Worm (Caenorhabditis elegans) whole organism, dauer: ENCODE measurements around the gene clec-37.

Experiments
- unc-62 ChIP-seq: sonication (generic microtip); optimal IDR thresholded peaks from 2 replicates; lab custom pipeline; 2017; ENCODE audit warnings: missing biosample characterization, missing genetic modification reagents, missing genetic modification characterization

The clec-37 gene

ce11 chrV:16852002-16852401, at the start of gene clec-37:
Gene clec-37 (minus strand): TSS chrV:16852102.
- TF ChIP-seq unc-62: no peak

- TF ChIP-seq unc-62: no peak
These were observed 47.5 kb upstream of the clec-37 start, which contains the start of gene fbxa-45 for ce11 chrV:16899355-16899754. Gene fbxa-45 (minus strand): TSS chrV:16899455.

DNA sequence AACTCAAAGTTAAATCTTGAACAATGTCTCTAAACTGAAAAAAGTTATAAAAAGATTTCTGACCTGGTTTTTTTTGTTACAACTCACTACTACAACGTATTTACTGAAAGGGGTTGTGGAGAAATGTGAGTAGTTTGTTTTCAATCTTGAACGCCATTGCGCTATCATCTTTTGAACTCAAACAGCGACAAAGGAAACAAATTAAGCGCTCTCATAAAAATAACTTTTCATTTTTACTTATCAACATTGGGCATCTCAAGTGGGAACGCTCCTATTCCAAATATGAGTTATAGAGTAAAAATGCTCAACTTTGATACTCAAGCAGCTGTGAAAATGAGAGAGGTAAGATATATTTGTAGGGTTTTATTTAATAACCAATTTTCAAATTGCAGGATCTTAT, 41.5 kb upstream of the clec-37 start, which contains the start of gene F09C6.15:
TSS of gene F09C6.15 (plus strand) at position 301 of the 400 bp plus-strand sequence.
- no peak for TF ChIP-seq unc-62

DNA sequence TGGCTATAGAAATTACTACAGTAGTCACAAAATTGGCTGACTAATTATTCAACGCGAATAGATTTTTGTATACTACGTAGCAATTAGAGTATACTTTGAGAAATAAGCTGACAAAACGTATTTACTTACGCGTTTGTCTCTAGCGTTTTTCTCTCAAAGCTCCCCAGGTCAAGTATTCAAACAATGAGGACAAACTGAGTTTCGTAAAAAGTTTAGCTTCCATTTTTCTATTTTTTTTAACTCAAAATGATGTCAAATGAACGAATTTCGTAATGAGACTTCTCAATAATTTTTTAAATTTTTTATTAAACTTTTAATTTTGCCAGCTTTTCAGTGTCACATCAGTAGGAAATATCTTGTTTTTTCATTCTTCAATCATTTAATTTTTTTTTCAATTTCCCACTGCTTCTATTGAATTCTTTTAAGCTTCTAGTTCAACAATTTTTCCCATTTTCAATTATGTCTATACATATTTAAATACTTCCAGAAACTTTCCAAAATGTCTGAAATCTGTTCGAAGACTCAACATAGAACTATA, 37.0 kb upstream of the clec-37 start, which contains the start of the genes ifas-2 and fbxa-44:
TSS of gene ifas-2 (minus strand) at position 101 of the 538 bp plus-strand sequence.
TSS of gene fbxa-44 (plus strand) at position 488 of the 538 bp plus-strand sequence.
- TF ChIP-seq unc-62: no peak

ce11 chrV:16884744-16885143, 32.8 kb upstream of the clec-37 start, which contains the start of gene F09C6.13:
Gene F09C6.13 (plus strand): TSS chrV:16885044.
- no peak for TF ChIP-seq unc-62

DNA sequence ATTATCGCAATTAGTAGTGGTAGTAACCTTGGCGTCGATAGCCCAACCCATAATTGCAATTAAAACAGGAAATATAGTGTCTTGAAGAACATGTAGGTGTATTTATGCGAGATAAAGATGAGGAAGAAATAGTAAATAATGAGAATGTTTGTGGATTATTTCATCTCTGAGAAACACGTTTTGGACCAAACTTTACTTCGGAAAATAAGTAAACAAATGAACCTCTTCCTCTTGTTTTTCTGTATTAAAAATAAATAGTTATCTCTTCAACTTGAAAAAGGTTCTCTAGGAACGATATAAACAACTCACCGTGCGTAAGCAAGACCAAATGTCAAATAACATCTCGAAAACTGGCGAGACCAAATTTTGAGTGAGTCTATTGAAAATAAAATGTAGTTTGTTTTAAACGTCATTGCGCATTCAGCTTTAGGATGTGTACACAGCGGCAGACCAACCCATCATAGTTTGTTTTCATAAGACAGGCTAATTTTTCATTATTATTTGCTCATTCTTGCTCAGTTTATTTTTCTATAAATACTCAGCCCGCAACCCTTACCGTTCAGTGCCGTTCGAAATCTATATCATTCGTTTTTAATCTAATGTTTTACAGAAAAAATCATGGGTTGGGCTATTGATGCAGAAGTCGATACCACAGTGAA, 30.5 kb upstream of the clec-37 start, which contains the start of the genes F09C6.11 and F09C6.12:
TSS of gene F09C6.11 (minus strand) at position 51 of the 659 bp plus-strand sequence.
TSS of gene F09C6.12 (plus strand) at position 609 of the 659 bp plus-strand sequence.
- TF ChIP-seq unc-62: no peak

DNA sequence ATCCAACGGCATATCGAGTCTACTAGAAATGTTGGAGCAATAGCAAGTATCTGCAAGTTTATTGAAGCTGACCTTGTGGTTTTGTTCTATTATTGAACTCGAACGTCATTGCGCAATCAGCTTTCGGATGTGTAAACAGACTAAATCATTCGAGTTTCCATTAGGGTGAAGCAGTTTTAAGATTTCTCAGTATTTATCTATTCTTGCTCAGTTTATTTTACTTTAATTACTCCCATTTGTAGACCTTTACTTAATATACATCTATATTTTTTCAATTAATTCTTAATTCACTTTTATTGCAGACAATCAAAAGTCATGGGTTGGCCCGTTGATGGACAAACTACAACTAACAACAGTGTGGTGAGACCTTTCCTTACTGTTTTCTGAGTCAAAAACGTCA, 28.8 kb upstream of the clec-37 start, which contains the start of gene F09C6.14:
TSS of gene F09C6.14 (plus strand) at position 301 of the 400 bp plus-strand sequence.
- no peak for TF ChIP-seq unc-62

DNA sequence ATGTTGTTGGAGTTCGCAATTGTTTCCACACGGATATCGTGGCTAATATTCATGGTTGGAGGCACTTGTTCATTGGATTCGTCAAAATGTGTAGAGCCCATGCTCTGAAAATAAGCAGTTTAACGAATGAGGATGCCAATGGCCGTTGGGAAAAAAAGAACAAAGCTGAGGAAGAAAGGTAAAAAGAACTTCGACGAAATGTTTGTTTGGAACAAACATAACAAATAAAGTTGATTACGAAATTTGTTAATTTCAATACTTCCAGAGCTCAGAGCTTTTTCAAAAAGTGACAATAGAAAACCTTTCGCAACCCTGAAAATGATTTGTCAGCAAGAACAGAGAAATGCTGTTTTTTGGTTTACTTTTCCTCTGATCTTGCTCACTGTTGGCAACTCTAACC, 28.2 kb upstream of the clec-37 start, which contains the start of gene F09C6.3:
TSS of gene F09C6.3 (minus strand) at position 101 of the 400 bp plus-strand sequence.
- TF ChIP-seq unc-62: no peak

DNA sequence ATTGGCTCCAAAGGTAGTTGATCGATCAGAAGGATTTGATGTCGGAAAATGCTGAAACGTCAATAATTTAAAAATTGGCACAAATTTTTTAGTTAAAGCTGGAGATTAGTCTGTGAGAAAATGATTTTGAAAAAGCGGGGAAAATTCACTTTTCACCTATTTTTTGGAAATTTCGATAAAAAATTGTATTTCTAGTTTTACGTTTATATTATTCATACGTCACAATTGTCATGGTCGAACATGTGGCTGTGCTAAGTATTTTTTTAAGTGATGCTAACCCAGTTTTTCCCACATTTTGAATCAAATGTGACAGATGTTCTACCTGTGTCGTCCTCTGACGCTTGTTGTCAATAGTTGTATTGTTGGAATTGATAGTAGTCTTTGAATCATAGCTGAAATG, 27.6 kb upstream of the clec-37 start:
- no peak for TF ChIP-seq unc-62

DNA sequence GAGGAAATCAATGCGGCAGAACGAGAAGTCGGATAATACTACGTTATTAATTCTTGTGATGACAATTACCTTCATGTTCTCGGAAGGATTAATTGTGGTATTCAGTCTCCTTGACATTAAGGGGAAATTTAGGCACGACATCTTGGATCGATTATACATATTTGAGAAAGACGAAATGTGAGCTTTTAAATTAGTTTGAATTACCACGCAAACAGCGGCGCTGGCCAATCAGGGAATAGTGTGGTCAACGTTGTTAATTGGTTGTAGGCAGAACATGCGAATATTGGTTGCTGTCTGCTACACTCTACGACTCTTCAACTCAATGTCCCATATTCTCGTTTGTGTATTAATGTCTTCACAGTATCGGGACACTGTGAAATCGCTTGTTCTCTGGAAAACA, 23.1 kb upstream of the clec-37 start, which contains the start of gene F49A5.10:
TSS of gene F49A5.10 (plus strand) at position 301 of the 400 bp plus-strand sequence.
- TF ChIP-seq unc-62: no peak

DNA sequence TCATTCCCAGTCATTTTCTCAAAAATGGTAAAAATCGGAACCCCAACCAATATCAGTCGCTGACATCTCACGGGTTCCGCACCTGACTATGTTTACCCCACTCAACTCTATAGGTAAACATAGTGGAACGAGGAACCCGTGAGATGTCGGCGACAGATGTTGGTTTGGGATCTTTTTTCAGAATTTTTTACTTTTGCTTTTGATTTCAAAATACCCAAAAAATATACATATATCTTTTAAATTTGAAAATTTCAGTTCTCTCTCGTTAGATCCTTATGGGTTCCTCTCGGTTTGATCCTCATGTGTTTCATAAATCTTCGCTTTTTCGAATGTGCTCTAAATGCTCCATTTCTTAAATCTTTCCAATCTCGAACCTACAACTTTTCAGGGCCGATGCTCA, 21.7 kb upstream of the clec-37 start, which contains the start of gene srw-23:
TSS of gene srw-23 (plus strand) at position 301 of the 400 bp plus-strand sequence.
- no peak for TF ChIP-seq unc-62

- TF ChIP-seq unc-62: no peak
These were observed 19.5 kb upstream of the clec-37 start, which contains the start of gene thn-4 for ce11 chrV:16871387-16871786. Gene thn-4 (minus strand): TSS chrV:16871487.

ce11 chrV:16869740-16870139, 17.8 kb upstream of the clec-37 start, which contains the start of gene clec-33:
Gene clec-33 (minus strand): TSS chrV:16869840.
- no peak for TF ChIP-seq unc-62

DNA sequence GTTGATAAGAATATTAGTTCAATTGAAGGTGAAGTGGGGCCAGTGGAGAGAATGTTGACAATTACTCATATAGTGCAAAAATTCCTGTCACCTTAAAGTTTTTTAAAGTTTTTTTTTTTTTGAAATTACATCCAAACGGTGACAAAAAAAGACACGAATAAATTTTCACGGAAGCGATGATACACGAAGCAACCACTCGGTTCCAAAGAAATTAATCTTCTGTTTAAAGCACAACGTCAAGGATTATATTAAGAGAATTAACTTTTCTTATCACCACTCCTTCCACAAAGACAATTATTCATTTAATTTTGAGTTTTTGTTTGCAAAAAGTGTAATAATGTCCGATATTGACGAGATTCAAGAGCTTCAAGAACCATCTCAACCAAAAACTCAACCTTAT, 13.5 kb upstream of the clec-37 start, which contains the start of gene clec-28:
TSS of gene clec-28 (plus strand) at position 301 of the 400 bp plus-strand sequence.
- TF ChIP-seq unc-62: no peak

ce11 chrV:16861719-16862118, 9.8 kb upstream of the clec-37 start, which contains the start of the genes clec-32 and clec-24:
Gene clec-32 (minus strand): TSS chrV:16861819.
Gene clec-24 (plus strand): TSS chrV:16862012.
- TF ChIP-seq unc-62: no peak

ce11 chrV:16857977-16858479, 6.1 kb upstream of the clec-37 start, which contains the start of the genes clec-31 and clec-22:
Gene clec-31 (minus strand): TSS chrV:16858077.
Gene clec-22 (plus strand): TSS chrV:16858429.
- no peak for TF ChIP-seq unc-62
